Worm (Caenorhabditis elegans) whole organism, early embryonic: ENCODE measurements around the gene Y26G10.4.

Experiments
- ama-1 ChIP-seq: fragments of 150-350 bp; optimal IDR thresholded peaks from 2 replicates; lab custom pipeline; 2014
- flt-1 ChIP-seq: fragments of 200-800 bp; sonication (Bioruptor generic); IDR thresholded peaks from 2 replicates; pipeline ENCODE4 v1.3.6; 2022; ENCODE audit warnings: missing genetic modification characterization, missing compliant biosample characterization
- hmg-4 ChIP-seq: fragments of 200-800 bp; sonication (Bioruptor generic); optimal IDR thresholded peaks from 2 replicates; lab custom pipeline; 2018; ENCODE audit warnings: mild to moderate bottlenecking, missing genetic modification characterization, missing compliant biosample characterization
- pes-1 ChIP-seq: fragments of 200-800 bp; sonication (Bioruptor generic); IDR thresholded peaks from 2 replicates; pipeline ENCODE4 v1.3.6; 2022; ENCODE audit warnings: missing genetic modification reagents, missing genetic modification characterization, missing compliant biosample characterization
- tbx-11 ChIP-seq: fragments of 200-800 bp; sonication (Bioruptor generic); IDR thresholded peaks from 2 replicates; pipeline ENCODE4 v1.3.6; 2022; ENCODE audit warnings: missing genetic modification characterization, missing compliant biosample characterization
- tbx-37 ChIP-seq: fragments of 200-800 bp; sonication (Bioruptor generic); conservative IDR thresholded peaks from 2 replicates; pipeline ENCODE4 v1.3.6; 2022; ENCODE audit warnings: missing genetic modification reagents, missing genetic modification characterization, missing compliant biosample characterization
- tra-4 ChIP-seq: sonication (generic microtip); optimal IDR thresholded peaks from 2 replicates; lab custom pipeline; 2017; ENCODE audit warnings: missing genetic modification characterization, missing compliant biosample characterization

DNA sequence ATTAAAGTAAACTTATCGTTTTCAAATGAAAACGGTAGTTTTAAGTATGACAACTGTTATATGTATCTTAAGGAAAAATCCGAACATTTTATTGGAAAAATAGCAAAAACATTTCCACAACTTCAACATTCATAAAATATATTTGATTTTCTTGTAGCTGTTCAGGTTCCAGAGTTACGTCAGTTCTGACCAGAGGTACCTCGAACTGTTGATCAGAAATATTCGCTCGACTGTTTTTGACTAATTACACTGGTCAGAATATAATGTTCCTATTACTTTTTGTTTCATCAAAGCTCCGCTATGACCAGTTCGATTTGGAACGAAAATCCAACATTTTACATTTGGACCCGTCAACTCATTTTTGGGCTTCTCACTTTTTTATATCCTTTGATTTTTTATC, 8.0 kb upstream of the Y26G10.4 start, which contains the start of gene srh-31:
- no peak for TF ChIP-seq ama-1 (lab: Kevin White, UChicago)
- no peak for TF ChIP-seq flt-1
- no peak for TF ChIP-seq tbx-11
- no peak for TF ChIP-seq tbx-37 (GFP tag; lab: Robert Waterston, UW)
- TF ChIP-seq hmg-4 (GFP tag; lab: Kevin White, UChicago): no peak
- no peak for TF ChIP-seq tra-4 (tag; lab: Kevin White, UChicago)
- no peak for TF ChIP-seq pes-1 (GFP tag; lab: Robert Waterston, UW)
